Fruit fly (Drosophila melanogaster): Measurements from ENCODE around the gene Sgs7.

Sgs7 gene

DNA sequence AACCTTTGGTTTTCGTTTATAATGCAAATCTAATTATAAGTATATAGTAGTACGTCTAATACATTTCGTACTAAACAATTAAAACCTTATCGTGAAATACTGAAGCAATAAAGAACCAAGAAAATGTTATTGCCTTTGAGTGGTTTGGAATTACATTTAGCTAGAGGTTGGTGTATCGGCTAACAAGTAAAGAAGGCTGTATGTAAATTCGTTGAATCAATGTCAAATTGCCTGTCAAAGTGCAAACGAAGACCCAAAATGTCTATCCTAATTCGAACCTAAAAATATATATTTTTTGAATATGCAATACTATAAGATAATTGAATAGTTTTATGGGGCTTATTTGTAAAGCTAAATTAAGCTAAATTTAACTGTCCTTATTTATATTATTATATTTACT, 1.6 kb downstream of the Sgs7 start (continued):
- TF ChIP-seq Dfd (GFP tag; optimal IDR thresholded peaks at IDR 0.05) (no peak), Gsc (GFP tag; IDR thresholded peaks at IDR 0.05) (no peak), D19A (tag; optimal IDR thresholded peaks at IDR 0.05) (no peak), sc (optimal IDR thresholded peaks at IDR 0.05) (no peak), sc (GFP tag; optimal IDR thresholded peaks at IDR 0.05) (no peak), CG9437 (GFP tag; optimal IDR thresholded peaks at IDR 0.05) (no peak), h (optimal IDR thresholded peaks at IDR 0.05) (no peak), crol (GFP tag; IDR thresholded peaks at IDR 0.05) (no peak), vfl (GFP tag; optimal IDR thresholded peaks at IDR 0.05) (no peak), Sin3A (optimal IDR thresholded peaks at IDR 0.05) (no peak), nerfin-1 (tag; optimal IDR thresholded peaks at IDR 0.05) (no peak), pfk (GFP tag; optimal IDR thresholded peaks at IDR 0.05) (no peak), oc (tag; optimal IDR thresholded peaks at IDR 0.05) (no peak), ci (GFP tag; IDR thresholded peaks at IDR 0.05) (no peak), CG17328 (GFP tag; IDR thresholded peaks at IDR 0.05) (no peak), Fer3 (tag; optimal IDR thresholded peaks at IDR 0.05) (no peak), Opbp (GFP tag; IDR thresholded peaks at IDR 0.05; ENCODE audit: partially characterized antibody) (no peak), CG10431 (GFP tag; optimal IDR thresholded peaks at IDR 0.05) (no peak), insv (GFP tag; optimal IDR thresholded peaks at IDR 0.05) (no peak), CG18619 (GFP tag; optimal IDR thresholded peaks at IDR 0.05) (no peak), stwl (tag; optimal IDR thresholded peaks at IDR 0.05) (peak; percentile 81), CG12391 (tag; optimal IDR thresholded peaks at IDR 0.05) (no peak), CG11093 (GFP tag; IDR thresholded peaks at IDR 0.05) (no peak), Hey (tag; optimal IDR thresholded peaks at IDR 0.05) (no peak), hbn (GFP tag; IDR thresholded peaks at IDR 0.05; ENCODE audit: partially characterized antibody) (no peak), TFAM (GFP tag; optimal IDR thresholded peaks at IDR 0.05) (no peak), H2.0 (GFP tag; IDR thresholded peaks at IDR 0.05) (no peak), BtbVII (GFP tag; optimal IDR thresholded peaks at IDR 0.05) (no peak), CG10654 (GFP tag; optimal IDR thresholded peaks at IDR 0.05) (no peak), so (GFP tag; IDR thresholded peaks at IDR 0.05) (no peak), CG15514 (GFP tag; optimal IDR thresholded peaks at IDR 0.05) (peak; percentile 32), CG1832 (GFP tag; optimal IDR thresholded peaks at IDR 0.05) (no peak), CG32772 (GFP tag; IDR thresholded peaks at IDR 0.05) (no peak), CG10274 (GFP tag; optimal IDR thresholded peaks at IDR 0.05) (no peak), Stat92E (GFP tag; optimal IDR thresholded peaks at IDR 0.05) (no peak), chn (GFP tag; optimal IDR thresholded peaks at IDR 0.05) (no peak), CG12104 (GFP tag; optimal IDR thresholded peaks at IDR 0.05) (no peak), dysf (GFP tag; IDR thresholded peaks at IDR 0.05) (no peak), CG11504 (tag; optimal IDR thresholded peaks at IDR 0.05) (peak; percentile 22), CG10462 (GFP tag; optimal IDR thresholded peaks at IDR 0.05) (no peak), CG3847 (GFP tag; IDR thresholded peaks at IDR 0.05) (no peak), CG9876 (GFP tag; optimal IDR thresholded peaks at IDR 0.05) (no peak), Oli (tag; optimal IDR thresholded peaks at IDR 0.05) (no peak), CG12219 (GFP tag; optimal IDR thresholded peaks at IDR 0.05) (no peak), NfI (GFP tag; optimal IDR thresholded peaks at IDR 0.05) (no peak), psq (GFP tag; optimal IDR thresholded peaks at IDR 0.05) (no peak), CTCF (GFP tag; optimal IDR thresholded peaks at IDR 0.05) (peak; percentile 84), mam (GFP tag; optimal IDR thresholded peaks at IDR 0.05) (no peak), CG2199 (GFP tag; IDR thresholded peaks at IDR 0.05) (peak; percentile 89), CG3163 (GFP tag; optimal IDR thresholded peaks at IDR 0.05) (no peak), mirr (GFP tag; optimal IDR thresholded peaks at IDR 0.05) (no peak), CG13123 (GFP tag; optimal IDR thresholded peaks at IDR 0.05) (no peak), CG8944 (GFP tag; optimal IDR thresholded peaks at IDR 0.05) (no peak), CG17829 (tag; optimal IDR thresholded peaks at IDR 0.05) (peak; percentile 9)
